Worm (Caenorhabditis elegans) whole organism, late embryonic: Measurements from ENCODE around the gene C25E10.4.

Experiments used
- C08G9.2 ChIP-seq: sonication (generic microtip); optimal IDR thresholded peaks from 2 replicates; lab custom pipeline; 2016; ENCODE audit warnings: mild to moderate bottlenecking, missing genetic modification characterization, moderate library complexity, missing compliant biosample characterization
- C38D4.7 ChIP-seq: fragments of 200-800 bp; sonication (Bioruptor generic); optimal IDR thresholded peaks from 2 replicates; lab custom pipeline; 2018; ENCODE audit warnings: mild to moderate bottlenecking, missing genetic modification characterization, moderate library complexity, missing compliant biosample characterization
- F13H6.1 ChIP-seq: sonication (generic microtip); optimal IDR thresholded peaks from 2 replicates; lab custom pipeline; 2016; ENCODE audit warnings: missing genetic modification characterization, missing compliant biosample characterization
- T23F11.4 ChIP-seq: fragments of 200-800 bp; sonication (Bioruptor generic); optimal IDR thresholded peaks from 2 replicates; lab custom pipeline; 2018; ENCODE audit warnings: mild to moderate bottlenecking, missing genetic modification characterization, missing compliant biosample characterization
- Y22D7AL.16 ChIP-seq: sonication (generic microtip); optimal IDR thresholded peaks from 2 replicates; lab custom pipeline; 2016; ENCODE audit warnings: missing genetic modification characterization, missing compliant biosample characterization
- ama-1 ChIP-seq: fragments of 150-350 bp; optimal IDR thresholded peaks from 2 replicates; lab custom pipeline; 2014
- ceh-14 ChIP-seq: sonication (generic microtip); optimal IDR thresholded peaks from 2 replicates; lab custom pipeline; 2016; ENCODE audit warnings: missing genotype, missing genetic modification characterization, missing compliant biosample characterization
- ceh-19 ChIP-seq: fragments of 200-800 bp; sonication (Bioruptor generic); optimal IDR thresholded peaks from 2 replicates; lab custom pipeline; 2018; ENCODE audit warnings: mild to moderate bottlenecking, missing genetic modification characterization, missing compliant biosample characterization
- ceh-24 ChIP-seq: sonication (generic microtip); optimal IDR thresholded peaks from 2 replicates; lab custom pipeline; 2016; ENCODE audit warnings: mild to moderate bottlenecking, missing genetic modification characterization, missing compliant biosample characterization
- ceh-31 ChIP-seq: sonication (generic microtip); optimal IDR thresholded peaks from 2 replicates; lab custom pipeline; 2016; ENCODE audit warnings: missing genetic modification characterization, missing compliant biosample characterization
- ceh-34 ChIP-seq: sonication (generic microtip); optimal IDR thresholded peaks from 2 replicates; lab custom pipeline; 2016; ENCODE audit warnings: mild to moderate bottlenecking, missing genetic modification characterization, missing compliant biosample characterization
- ceh-45 ChIP-seq: fragments of 200-800 bp; sonication (Bioruptor generic); IDR thresholded peaks from 2 replicates; pipeline ENCODE4 v1.3.6; 2022; ENCODE audit warnings: missing genetic modification reagents, missing genetic modification characterization, missing compliant biosample characterization
- ceh-48 ChIP-seq: sonication (generic microtip); optimal IDR thresholded peaks from 2 replicates; lab custom pipeline; 2016; ENCODE audit warnings: missing genetic modification characterization, inconsistent platforms, missing compliant biosample characterization
- che-1 ChIP-seq: sonication (generic microtip); optimal IDR thresholded peaks from 2 replicates; lab custom pipeline; 2016; ENCODE audit warnings: mild to moderate bottlenecking, missing genetic modification characterization, missing compliant biosample characterization
- elt-4 ChIP-seq: sonication (generic microtip); optimal IDR thresholded peaks from 2 replicates; lab custom pipeline; 2016; ENCODE audit warnings: missing genetic modification characterization, missing compliant biosample characterization
- eyg-1 ChIP-seq: sonication (generic microtip); optimal IDR thresholded peaks from 2 replicates; lab custom pipeline; 2016; ENCODE audit warnings: missing genotype, missing genetic modification characterization, missing compliant biosample characterization
- fkh-10 ChIP-seq: fragments of 150-350 bp; optimal IDR thresholded peaks from 2 replicates; lab custom pipeline; 2014; ENCODE audit warnings: missing biosample characterization, missing genetic modification reagents, missing genetic modification characterization
- fkh-6 ChIP-seq: sonication (generic microtip); optimal IDR thresholded peaks from 2 replicates; lab custom pipeline; 2016; ENCODE audit warnings: missing genetic modification characterization, missing compliant biosample characterization
- hlh-30 ChIP-seq: sonication (generic microtip); optimal IDR thresholded peaks from 2 replicates; lab custom pipeline; 2017; ENCODE audit warnings: antibody characterized with exemption, missing genetic modification characterization, missing compliant biosample characterization; ENCODE audit not compliant: insufficient read depth
- hlh-6 ChIP-seq: sonication (generic microtip); optimal IDR thresholded peaks from 2 replicates; lab custom pipeline; 2016; ENCODE audit warnings: missing genotype, missing genetic modification characterization, missing compliant biosample characterization
- hlh-8 ChIP-seq: sonication (generic microtip); optimal IDR thresholded peaks from 2 replicates; lab custom pipeline; 2016; ENCODE audit warnings: missing genotype, missing genetic modification characterization, missing compliant biosample characterization
- lin-11 ChIP-seq: fragments of 200-800 bp; sonication (Bioruptor generic); optimal IDR thresholded peaks from 2 replicates; lab custom pipeline; 2018; ENCODE audit warnings: mild to moderate bottlenecking, missing genetic modification characterization, missing compliant biosample characterization
- mec-3 ChIP-seq: sonication (generic microtip); optimal IDR thresholded peaks from 2 replicates; lab custom pipeline; 2016; ENCODE audit warnings: borderline replicate concordance, missing genetic modification characterization, missing compliant biosample characterization
- nfya-1 ChIP-seq: sonication (generic microtip); optimal IDR thresholded peaks from 2 replicates; lab custom pipeline; 2017; ENCODE audit warnings: missing genetic modification characterization, mild to moderate bottlenecking, missing compliant biosample characterization, antibody characterized with exemption, moderate library complexity
- nhr-11 ChIP-seq: fragments of 150-350 bp; optimal IDR thresholded peaks from 2 replicates; lab custom pipeline; 2014; ENCODE audit warnings: missing biosample characterization, missing genetic modification characterization
- nhr-232 ChIP-seq: sonication (generic microtip); optimal IDR thresholded peaks from 2 replicates; lab custom pipeline; 2016; ENCODE audit warnings: missing genetic modification characterization, missing compliant biosample characterization
- pag-3 ChIP-seq: sonication (generic microtip); optimal IDR thresholded peaks from 2 replicates; lab custom pipeline; 2016; ENCODE audit warnings: missing compliant biosample characterization, missing genetic modification characterization, borderline replicate concordance
- pax-1 ChIP-seq: fragments of 150-350 bp; optimal IDR thresholded peaks from 2 replicates; lab custom pipeline; 2014; ENCODE audit warnings: missing biosample characterization, missing genetic modification characterization
- pha-2 ChIP-seq: sonication (generic microtip); optimal IDR thresholded peaks from 2 replicates; lab custom pipeline; 2017; ENCODE audit warnings: mild to moderate bottlenecking, missing genetic modification characterization, missing compliant biosample characterization
- pha-4 ChIP-seq: fragments of 150-350 bp; optimal IDR thresholded peaks from 2 replicates; lab custom pipeline; 2018; ENCODE audit warnings: missing biosample characterization, missing genetic modification reagents, missing genetic modification characterization
- sdc-2 ChIP-seq: sonication (generic microtip); optimal IDR thresholded peaks from 2 replicates; lab custom pipeline; 2016; ENCODE audit warnings: missing genotype, missing genetic modification characterization, missing compliant biosample characterization
- sox-2 ChIP-seq: fragments of 200-800 bp; sonication (Bioruptor generic); IDR thresholded peaks from 2 replicates; pipeline ENCODE4 v1.3.6; 2022; ENCODE audit warnings: missing genetic modification reagents, missing genetic modification characterization, missing compliant biosample characterization
- sox-4 ChIP-seq: sonication (generic microtip); optimal IDR thresholded peaks from 2 replicates; lab custom pipeline; 2017; ENCODE audit warnings: mild to moderate bottlenecking, missing genetic modification characterization, inconsistent platforms, missing compliant biosample characterization
- tbx-2 ChIP-seq: sonication (generic microtip); optimal IDR thresholded peaks from 2 replicates; lab custom pipeline; 2016; ENCODE audit warnings: missing genetic modification characterization, missing compliant biosample characterization
- tbx-7 ChIP-seq: sonication (generic microtip); optimal IDR thresholded peaks from 2 replicates; lab custom pipeline; 2016; ENCODE audit warnings: missing genotype, missing genetic modification characterization, missing compliant biosample characterization
- unc-42 ChIP-seq: sonication (generic microtip); optimal IDR thresholded peaks from 2 replicates; lab custom pipeline; 2016; ENCODE audit warnings: missing genotype, missing genetic modification characterization, missing compliant biosample characterization
- unc-55 ChIP-seq: sonication (generic microtip); optimal IDR thresholded peaks from 2 replicates; lab custom pipeline; 2017; ENCODE audit warnings: missing biosample characterization, missing genetic modification reagents, missing genetic modification characterization
- unc-86 ChIP-seq: sonication (generic microtip); optimal IDR thresholded peaks from 2 replicates; lab custom pipeline; 2016; ENCODE audit warnings: missing genetic modification characterization, missing compliant biosample characterization
- zip-5 ChIP-seq: sonication (generic microtip); optimal IDR thresholded peaks from 2 replicates; lab custom pipeline; 2016; ENCODE audit warnings: missing genetic modification characterization, missing compliant biosample characterization
- ztf-16 ChIP-seq: sonication (generic microtip); optimal IDR thresholded peaks from 2 replicates; lab custom pipeline; 2017; ENCODE audit warnings: missing genetic modification characterization, missing compliant biosample characterization

The C25E10.4 gene

DNA sequence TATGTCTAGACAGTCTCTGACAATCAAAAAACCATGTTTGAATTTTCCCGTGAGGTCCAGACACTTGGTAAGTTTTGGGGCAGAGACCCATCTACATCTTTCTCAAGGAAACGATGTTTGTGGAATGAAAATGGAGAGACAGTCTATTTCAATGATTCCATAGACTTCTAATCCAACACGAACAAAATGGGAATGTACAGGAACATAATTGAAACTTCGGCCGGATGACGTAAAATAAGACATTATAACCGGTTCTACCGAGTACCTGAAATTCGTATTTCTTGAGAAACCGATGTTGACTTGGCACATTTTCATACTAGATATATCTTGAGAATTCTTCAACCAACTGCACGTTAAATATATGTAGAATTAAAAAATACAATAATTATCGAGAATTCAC lies 45.3 kb upstream of the C25E10.4 start, which contains the start of gene str-87:
Gene str-87, minus strand, starts transcription at position 101 of the 400 bp plus-strand sequence.
- TF ChIP-seq nhr-232 (tag; lab: Kevin White, UChicago): no peak
- TF ChIP-seq zip-5 (tag; lab: Kevin White, UChicago): no peak
- TF ChIP-seq pha-2: no peak
- no peak for TF ChIP-seq fkh-6 (tag; lab: Kevin White, UChicago)
- no peak for TF ChIP-seq sox-2 (GFP tag; lab: Robert Waterston, UW)
- no peak for TF ChIP-seq unc-55 (GFP tag; lab: Kevin White, UChicago)
- TF ChIP-seq C08G9.2 (tag; lab: Kevin White, UChicago): no peak
- no peak for TF ChIP-seq ceh-34 (tag; lab: Kevin White, UChicago)
- no peak for TF ChIP-seq C38D4.7 (GFP tag; lab: Kevin White, UChicago)
- TF ChIP-seq ama-1 (lab: Kevin White, UChicago): no peak

DNA sequence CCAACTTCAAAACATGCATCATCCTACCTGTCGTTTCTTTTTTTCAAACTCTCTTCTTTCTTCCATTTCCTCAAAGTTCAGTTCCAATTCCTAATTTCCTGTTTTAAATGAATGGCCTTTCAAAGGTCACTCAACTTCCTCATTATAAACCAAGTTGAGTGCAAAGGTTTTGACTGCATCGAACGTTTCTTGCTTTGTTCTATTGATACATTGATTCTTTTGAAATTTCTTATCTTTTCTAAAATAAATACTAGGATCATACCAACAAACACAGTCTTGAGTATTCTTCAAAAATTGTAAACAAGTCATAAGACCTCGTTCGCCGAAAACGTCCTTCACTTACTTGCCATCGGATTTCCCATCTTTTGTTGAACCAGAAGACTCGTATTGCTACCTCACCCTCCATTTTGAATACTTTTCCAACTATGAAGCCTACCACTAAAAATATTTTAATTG lies 43.1 kb upstream of the C25E10.4 start, which contains the start of gene F59E11.7:
Gene F59E11.7, plus strand, starts transcription at position 51 of the 456 bp plus-strand sequence.
- TF ChIP-seq tbx-2 (tag; lab: Kevin White, UChicago) (no peak), hlh-6 (tag; lab: Kevin White, UChicago) (no peak), nfya-1 (no peak), ceh-14 (tag; lab: Kevin White, UChicago) (no peak), nhr-11 (tag; lab: Kevin White, UChicago) (no peak), sdc-2 (tag; lab: Kevin White, UChicago) (no peak), tbx-7 (no peak), elt-4 (tag; lab: Kevin White, UChicago) (no peak), hlh-8 (tag; lab: Kevin White, UChicago) (no peak), ztf-16 (no peak), sox-4 (no peak), unc-86 (tag; lab: Kevin White, UChicago) (no peak), lin-11 (tag; lab: Kevin White, UChicago) (no peak), Y22D7AL.16 (tag; lab: Kevin White, UChicago) (no peak), ceh-48 (no peak), unc-55 (GFP tag; lab: Kevin White, UChicago) (no peak), pha-4 (no peak), unc-42 (tag; lab: Kevin White, UChicago) (no peak)
- TF ChIP-seq, all 69 proteins: peak for 0

DNA sequence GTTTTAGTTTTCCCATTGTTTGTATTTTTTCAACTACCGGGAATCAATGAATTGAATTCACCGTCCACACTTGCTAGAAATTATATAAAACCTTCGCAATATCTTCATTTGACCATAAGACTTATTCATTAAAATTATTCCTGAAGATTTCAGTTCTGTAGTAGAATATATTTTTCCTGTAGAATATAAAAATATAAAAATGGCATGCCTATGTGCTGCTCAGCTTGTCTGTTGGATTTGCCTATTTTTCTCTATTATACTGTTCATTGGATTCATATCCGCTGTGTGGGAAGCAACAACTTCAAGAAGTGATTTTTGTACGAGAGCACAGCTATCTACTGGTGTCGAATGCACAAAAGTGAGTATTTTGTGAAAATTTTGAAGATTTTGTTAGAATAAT lies 41.7 kb upstream of the C25E10.4 start, which contains the start of gene F59E11.6:
Gene F59E11.6, plus strand, starts transcription at position 111 of the 400 bp plus-strand sequence.
- TF ChIP-seq ceh-31 (tag; lab: Kevin White, UChicago) (no peak), F13H6.1 (tag; lab: Kevin White, UChicago) (no peak), pax-1 (no peak), fkh-6 (tag; lab: Kevin White, UChicago) (no peak), hlh-30 (no peak), hlh-8 (tag; lab: Kevin White, UChicago) (no peak), ceh-19 (GFP tag; lab: Kevin White, UChicago) (no peak), fkh-10 (GFP tag; lab: Kevin White, UChicago) (no peak), pha-2 (no peak), T23F11.4 (GFP tag; lab: Kevin White, UChicago) (no peak), ceh-24 (no peak), che-1 (tag; lab: Kevin White, UChicago) (no peak), sdc-2 (tag; lab: Kevin White, UChicago) (no peak), mec-3 (tag; lab: Kevin White, UChicago) (no peak), pag-3 (no peak), C38D4.7 (GFP tag; lab: Kevin White, UChicago) (no peak), eyg-1 (no peak), pha-4 (no peak), ama-1 (lab: Kevin White, UChicago) (no peak), ceh-45 (GFP tag; lab: Robert Waterston, UW) (no peak)
